Fruit fly (Drosophila melanogaster): ENCODE data around the gene CG14137.

dm6 chr3L:11577395-11577794 lies 22.5 kb downstream of the CG14137 start, which contains the start of gene CG33271:
- no peak for TF ChIP-seq psq (optimal IDR thresholded peaks at IDR 0.05)
- no peak for TF ChIP-seq insv (optimal IDR thresholded peaks at IDR 0.05)
- no peak for TF ChIP-seq Myc (optimal IDR thresholded peaks at IDR 0.05)
- no peak for TF ChIP-seq h (optimal IDR thresholded peaks at IDR 0.05)
